Worm (Caenorhabditis elegans) whole organism, midembryonic: ENCODE measurements around the gene C52B9.8.

Experiments used
- T22C8.4 ChIP-seq: fragments of 200-800 bp; sonication (Bioruptor generic); IDR thresholded peaks from 2 replicates; pipeline ENCODE4 v1.3.6; 2022; ENCODE audit warnings: missing genetic modification characterization, missing compliant biosample characterization
- cog-1 ChIP-seq: sonication (generic microtip); optimal IDR thresholded peaks from 2 replicates; lab custom pipeline; 2016; ENCODE audit warnings: missing genetic modification characterization, missing compliant biosample characterization
- flt-1 ChIP-seq: fragments of 200-800 bp; sonication (Bioruptor generic); IDR thresholded peaks from 2 replicates; pipeline ENCODE4 v1.3.6; 2022; ENCODE audit warnings: missing genetic modification characterization, missing compliant biosample characterization
- klf-2 ChIP-seq: fragments of 200-800 bp; sonication (Bioruptor generic); conservative IDR thresholded peaks from 2 replicates; pipeline ENCODE4 v1.3.6; 2022; ENCODE audit warnings: missing genetic modification reagents, missing genetic modification characterization, missing compliant biosample characterization
- med-1 ChIP-seq: sonication (generic microtip); optimal IDR thresholded peaks from 2 replicates; lab custom pipeline; 2017; ENCODE audit warnings: missing genetic modification characterization, mild to moderate bottlenecking, missing compliant biosample characterization, antibody characterized with exemption, missing genetic modification reagents; ENCODE audit not compliant: insufficient read depth
- ref-1 ChIP-seq: fragments of 200-800 bp; sonication (Bioruptor generic); conservative IDR thresholded peaks from 2 replicates; pipeline ENCODE4 v1.3.6; 2022; ENCODE audit warnings: missing genetic modification reagents, missing genetic modification characterization, missing compliant biosample characterization
- tab-1 ChIP-seq: fragments of 200-800 bp; sonication (Bioruptor generic); IDR thresholded peaks from 2 replicates; pipeline ENCODE4 v1.3.6; 2022; ENCODE audit warnings: missing genetic modification characterization, missing compliant biosample characterization
- ztf-23 ChIP-seq: fragments of 200-800 bp; sonication (Bioruptor generic); IDR thresholded peaks from 2 replicates; pipeline ENCODE4 v1.3.6; 2022; ENCODE audit warnings: missing genetic modification reagents, missing genetic modification characterization, missing compliant biosample characterization
- ztf-29 ChIP-seq: fragments of 200-800 bp; sonication (Bioruptor generic); IDR thresholded peaks from 2 replicates; pipeline ENCODE4 v1.3.6; 2022; ENCODE audit warnings: missing genetic modification reagents, missing genetic modification characterization, missing compliant biosample characterization

The C52B9.8 gene

ce11 chrX:4266178-4266931, 45.2 kb downstream of the C52B9.8 start:
- TF ChIP-seq T22C8.4 (GFP tag; lab: Robert Waterston, UW) (no peak), ztf-29 (GFP tag; lab: Robert Waterston, UW) (no peak), med-1 (GFP tag; lab: Kevin White, UChicago) (no peak), ztf-23 (GFP tag; lab: Robert Waterston, UW) (no peak), tab-1 (GFP tag; lab: Robert Waterston, UW) (no peak), ref-1 (GFP tag; lab: Robert Waterston, UW) (no peak), klf-2 (GFP tag; lab: Robert Waterston, UW) (no peak)

ce11 chrX:4265283-4265907, 46.2 kb downstream of the C52B9.8 start, which contains the start of gene coel-1:
Gene coel-1, plus strand, starts transcription at chrX:4265663.
- TF ChIP-seq klf-2 (GFP tag; lab: Robert Waterston, UW) (no peak), ztf-29 (GFP tag; lab: Robert Waterston, UW) (0 out of 2 replicates have a peak, but pooled peaks have one; percentile 33), flt-1 (GFP tag; lab: Robert Waterston, UW) (no peak), T22C8.4 (GFP tag; lab: Robert Waterston, UW) (no peak), cog-1 (peak; percentile 41)

- no peak for TF ChIP-seq klf-2 (GFP tag; lab: Robert Waterston, UW)
- no peak for TF ChIP-seq ref-1 (GFP tag; lab: Robert Waterston, UW)
- TF ChIP-seq ztf-23 (GFP tag; lab: Robert Waterston, UW): no peak
- no peak for TF ChIP-seq ztf-29 (GFP tag; lab: Robert Waterston, UW)
- no peak for TF ChIP-seq flt-1 (GFP tag; lab: Robert Waterston, UW)
- TF ChIP-seq cog-1: no peak
- no peak for TF ChIP-seq tab-1 (GFP tag; lab: Robert Waterston, UW)
- TF ChIP-seq med-1 (GFP tag; lab: Kevin White, UChicago): no peak
- no peak for TF ChIP-seq T22C8.4 (GFP tag; lab: Robert Waterston, UW)
Measured at ce11 chrX:4263820-4264219, 47.7 kb downstream of the C52B9.8 start.

ce11 chrX:4260297-4260696, 51.3 kb downstream of the C52B9.8 start, which contains the start of gene C52B9.4:
Gene C52B9.4, plus strand, starts transcription at chrX:4260652.
- TF ChIP-seq ref-1 (GFP tag; lab: Robert Waterston, UW) (no peak), ztf-29 (GFP tag; lab: Robert Waterston, UW) (no peak), cog-1 (peak; percentile 17), T22C8.4 (GFP tag; lab: Robert Waterston, UW) (no peak), klf-2 (GFP tag; lab: Robert Waterston, UW) (no peak), med-1 (GFP tag; lab: Kevin White, UChicago) (no peak), ztf-23 (GFP tag; lab: Robert Waterston, UW) (0 out of 2 replicates have a peak, but pooled peaks have one; percentile 28), flt-1 (GFP tag; lab: Robert Waterston, UW) (no peak), tab-1 (GFP tag; lab: Robert Waterston, UW) (no peak)
